Fruit fly (Drosophila melanogaster): Measurements from ENCODE around the gene CG31221.

The CG31221 gene

DNA sequence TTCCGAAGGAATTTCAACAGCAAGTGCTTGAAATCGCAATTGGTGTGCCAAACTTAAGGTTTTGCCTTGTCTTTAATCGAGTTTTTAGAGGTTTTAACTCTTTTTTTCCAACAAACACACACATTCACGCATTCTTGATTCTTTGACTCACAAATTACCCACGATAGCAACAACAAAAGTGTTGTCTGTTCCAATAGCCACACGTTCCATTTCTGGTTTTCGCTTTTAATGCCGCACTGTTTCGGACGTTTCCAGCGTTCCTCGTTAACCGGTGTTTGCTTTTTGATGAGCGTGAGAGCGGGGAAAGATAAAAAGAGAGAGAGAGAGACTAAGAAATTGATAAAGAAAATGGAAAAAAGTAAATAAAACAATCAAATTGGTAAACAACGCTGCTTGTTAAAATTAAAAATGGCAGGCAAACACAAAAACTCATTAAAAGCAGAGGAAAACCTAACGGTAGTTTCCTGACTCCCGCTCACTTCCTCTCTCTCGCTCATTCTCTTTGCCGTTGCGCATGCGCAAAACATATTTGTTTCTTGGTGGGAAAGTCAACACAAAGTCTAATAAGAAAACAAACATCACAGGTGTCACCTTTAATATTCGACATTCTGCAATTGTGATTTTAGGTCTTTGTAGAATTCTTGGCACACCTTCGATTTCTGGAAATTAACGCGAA lies 51.5 kb downstream of the CG31221 start (continued):
- TF ChIP-seq HLH4C (GFP tag; IDR thresholded peaks at IDR 0.05; ENCODE audit: partially characterized antibody) (no peak), CG11504 (tag; optimal IDR thresholded peaks at IDR 0.05) (peak; percentile 55), Hmr (GFP tag; optimal IDR thresholded peaks at IDR 0.05) (peak; percentile 69), CG7372 (GFP tag; IDR thresholded peaks at IDR 0.05) (no peak), CG33213 (GFP tag; optimal IDR thresholded peaks at IDR 0.05) (peak; percentile 72), ssp (GFP tag; IDR thresholded peaks at IDR 0.05) (no peak), CG43689 (GFP tag; IDR thresholded peaks at IDR 0.05) (0 out of 2 replicates have a peak, but pooled peaks have one; percentile 37), Max (GFP tag; optimal IDR thresholded peaks at IDR 0.05) (peak; percentile 14), NfI (GFP tag; optimal IDR thresholded peaks at IDR 0.05) (peak; percentile 36), CG7987 (GFP tag; optimal IDR thresholded peaks at IDR 0.05) (peak; percentile 77), CG3838 (GFP tag; optimal IDR thresholded peaks at IDR 0.05) (peak; percentile 61), CG18619 (GFP tag; optimal IDR thresholded peaks at IDR 0.05) (peak; percentile 64), gem (tag; optimal IDR thresholded peaks at IDR 0.05) (peak; percentile 66), zf30C (GFP tag; optimal IDR thresholded peaks at IDR 0.05) (no peak), CoRest (tag; optimal IDR thresholded peaks at IDR 0.05) (peak; percentile 52), ftz-f1 (GFP tag; optimal IDR thresholded peaks at IDR 0.05) (no peak), Sin3A (optimal IDR thresholded peaks at IDR 0.05) (no peak), tio (GFP tag; optimal IDR thresholded peaks at IDR 0.05) (peak; percentile 33), CG2875 (GFP tag; optimal IDR thresholded peaks at IDR 0.05) (peak; percentile 90), corto (GFP tag; optimal IDR thresholded peaks at IDR 0.05) (no peak), Myb (GFP tag; optimal IDR thresholded peaks at IDR 0.05) (peak; percentile 18), CG15479 (GFP tag; optimal IDR thresholded peaks at IDR 0.05) (peak; percentile 78), ase (GFP tag; IDR thresholded peaks at IDR 0.05) (no peak), knrl (GFP tag; IDR thresholded peaks at IDR 0.05; ENCODE audit: partially characterized antibody) (no peak), E2f1 (GFP tag; IDR thresholded peaks at IDR 0.05) (no peak; the same call in 1 of the 2 replicates), NK7.1 (GFP tag; optimal IDR thresholded peaks at IDR 0.05) (peak; percentile 53), CG7786 (GFP tag; optimal IDR thresholded peaks at IDR 0.05) (peak; percentile 26), CG10366 (GFP tag; IDR thresholded peaks at IDR 0.05) (no peak), ci (GFP tag; IDR thresholded peaks at IDR 0.05) (peak; percentile 90), Oli (tag; optimal IDR thresholded peaks at IDR 0.05) (peak; percentile 22), CG15269 (tag; optimal IDR thresholded peaks at IDR 0.05) (peak; percentile 21), CG12744 (GFP tag; optimal IDR thresholded peaks at IDR 0.05) (no peak), CG11398 (GFP tag; optimal IDR thresholded peaks at IDR 0.05) (peak; percentile 61), CG3163 (GFP tag; optimal IDR thresholded peaks at IDR 0.05) (peak; percentile 43), CG8944 (GFP tag; optimal IDR thresholded peaks at IDR 0.05) (peak; percentile 46), Deaf1 (tag; optimal IDR thresholded peaks at IDR 0.05) (no peak), al (GFP tag; IDR thresholded peaks at IDR 0.05) (no peak), Bdp1 (GFP tag; optimal IDR thresholded peaks at IDR 0.05) (peak; percentile 45), onecut (GFP tag; IDR thresholded peaks at IDR 0.05) (peak; percentile 57), CG17186 (GFP tag; optimal IDR thresholded peaks at IDR 0.05) (peak; percentile 55), psq (GFP tag; optimal IDR thresholded peaks at IDR 0.05) (peak; percentile 41), nerfin-2 (GFP tag; IDR thresholded peaks at IDR 0.05; ENCODE audit: partially characterized antibody) (no peak), salm (tag; optimal IDR thresholded peaks at IDR 0.05) (peak; percentile 70), toy (GFP tag; IDR thresholded peaks at IDR 0.05) (0 out of 2 replicates have a peak, but pooled peaks have one; percentile 19), Optix (GFP tag; IDR thresholded peaks at IDR 0.05) (no peak), nerfin-1 (tag; optimal IDR thresholded peaks at IDR 0.05) (peak; percentile 66), dysf (GFP tag; IDR thresholded peaks at IDR 0.05) (0 out of 3 replicates have a peak, but pooled peaks have one; percentile 21), TFAM (GFP tag; optimal IDR thresholded peaks at IDR 0.05) (peak; percentile 43), gce (GFP tag; IDR thresholded peaks at IDR 0.05) (no peak), CG11085 (GFP tag; IDR thresholded peaks at IDR 0.05) (no peak)

Data from whole organism, embryonic.